Fruit fly (Drosophila melanogaster): ENCODE results near the gene Obp93a.

DNA sequence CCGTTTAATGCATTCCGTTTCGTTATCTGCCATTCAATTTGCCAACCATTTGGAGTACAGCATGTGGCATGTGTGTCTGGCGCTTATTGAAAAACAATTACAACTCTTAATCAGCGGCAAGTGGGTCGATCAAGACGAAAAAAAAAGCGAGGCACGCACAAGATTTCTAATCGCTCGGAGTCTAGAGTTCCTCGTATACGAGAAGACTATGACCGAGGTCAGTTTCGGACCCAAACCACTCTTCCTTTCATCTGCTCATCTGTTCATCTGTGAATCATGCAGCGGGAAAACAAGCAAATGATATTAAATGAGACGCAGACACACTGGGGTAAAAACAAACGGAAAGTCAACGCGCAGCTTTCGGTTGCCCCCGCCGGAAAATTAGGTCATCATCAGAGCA lies 38.0 kb downstream of the Obp93a start:
- TF ChIP-seq psq (optimal IDR thresholded peaks at IDR 0.05) (no peak), insv (optimal IDR thresholded peaks at IDR 0.05) (no peak), Myc (optimal IDR thresholded peaks at IDR 0.05) (no peak), h (optimal IDR thresholded peaks at IDR 0.05) (no peak), Sin3A (optimal IDR thresholded peaks at IDR 0.05) (no peak)
